Worm (Caenorhabditis elegans): ENCODE measurements around the gene fbxc-52.

The fbxc-52 gene

DNA sequence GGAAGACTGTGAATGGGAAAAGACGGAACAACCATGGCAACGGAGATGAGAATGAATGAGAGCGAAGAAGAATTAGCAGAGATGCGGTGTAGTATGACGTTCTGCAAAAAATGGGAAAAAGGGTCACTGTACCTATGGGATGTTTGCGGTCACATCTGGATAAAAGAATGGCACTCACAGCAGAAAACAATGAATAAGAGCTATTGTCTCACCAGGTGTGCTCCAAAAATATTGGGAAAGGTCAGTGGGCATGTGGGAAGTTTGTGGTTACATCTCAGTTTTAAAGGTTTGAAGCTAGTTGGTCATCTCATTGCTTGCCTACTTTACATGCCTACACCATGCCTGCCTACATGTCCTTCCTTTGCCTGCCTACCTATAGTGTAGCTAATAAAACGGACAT, 33.6 kb downstream of the fbxc-52 start, which contains the start of gene fbxb-91:
TSS of gene fbxb-91 (minus strand) at position 101 of the 400 bp plus-strand sequence.
- no peak for TF ChIP-seq ceh-31 (tag; optimal IDR thresholded peaks at IDR 0.05)
- TF ChIP-seq ceh-22 (tag; optimal IDR thresholded peaks at IDR 0.05) = no peak
- no peak for TF ChIP-seq eyg-1 (tag; optimal IDR thresholded peaks at IDR 0.05)
- TF ChIP-seq tbx-2 (tag; optimal IDR thresholded peaks at IDR 0.05) = no peak
- TF ChIP-seq hlh-15 (tag; optimal IDR thresholded peaks at IDR 0.05) = no peak
- no peak for TF ChIP-seq mec-3 (tag; optimal IDR thresholded peaks at IDR 0.05; ENCODE audit: borderline replicate concordance)
- no peak for TF ChIP-seq unc-3 (GFP tag; conservative IDR thresholded peaks at IDR 0.05)
- TF ChIP-seq unc-3 (tag; optimal IDR thresholded peaks at IDR 0.05) = no peak
- no peak for TF ChIP-seq ceh-9 (tag; optimal IDR thresholded peaks at IDR 0.05)
- no peak for TF ChIP-seq zip-5 (tag; optimal IDR thresholded peaks at IDR 0.05)
- no peak for TF ChIP-seq ceh-18 (tag; optimal IDR thresholded peaks at IDR 0.05)
- no peak for TF ChIP-seq sdc-2 (tag; optimal IDR thresholded peaks at IDR 0.05)
- no peak for TF ChIP-seq ceh-45 (GFP tag; IDR thresholded peaks at IDR 0.05)
- no peak for TF ChIP-seq syd-9 (tag; optimal IDR thresholded peaks at IDR 0.05)
- TF ChIP-seq rnt-1 (tag; optimal IDR thresholded peaks at IDR 0.05) = no peak
- no peak for TF ChIP-seq dmd-4 (tag; optimal IDR thresholded peaks at IDR 0.05; ENCODE audit: borderline replicate concordance)
- no peak for TF ChIP-seq T23F11.4 (GFP tag; optimal IDR thresholded peaks at IDR 0.05)
- no peak for TF ChIP-seq npax-4 (tag; optimal IDR thresholded peaks at IDR 0.05)

DNA sequence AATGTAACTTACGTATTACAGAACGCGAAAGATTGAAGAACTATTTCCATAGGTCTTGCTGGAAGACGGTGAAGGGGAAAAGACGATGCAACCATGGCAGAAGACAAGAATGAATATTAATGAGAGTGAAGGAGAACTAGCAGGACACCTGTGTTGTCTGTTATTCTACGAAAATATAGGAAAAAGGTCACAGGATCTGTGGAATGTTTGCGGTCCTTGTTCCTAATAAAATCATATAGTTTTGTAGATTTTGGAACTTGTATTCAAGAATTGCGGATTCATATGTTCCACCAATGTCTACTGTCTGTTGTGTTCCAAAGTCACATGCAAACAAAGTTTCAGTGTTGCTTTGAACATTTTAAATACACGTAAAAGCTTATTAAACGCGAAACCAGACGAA, 35.1 kb downstream of the fbxc-52 start, which contains the start of gene sdz-11:
TSS of gene sdz-11 (minus strand) at position 101 of the 400 bp plus-strand sequence.
- TF ChIP-seq unc-86 (tag; optimal IDR thresholded peaks at IDR 0.05) = no peak
- TF ChIP-seq fax-1 (tag; optimal IDR thresholded peaks at IDR 0.05) = no peak
- no peak for TF ChIP-seq eyg-1 (tag; optimal IDR thresholded peaks at IDR 0.05)
- no peak for TF ChIP-seq npax-4 (tag; optimal IDR thresholded peaks at IDR 0.05)
- TF ChIP-seq ref-2 (tag; optimal IDR thresholded peaks at IDR 0.05) = no peak
- no peak for TF ChIP-seq ceh-45 (GFP tag; IDR thresholded peaks at IDR 0.05)
- no peak for TF ChIP-seq pqm-1 (tag; optimal IDR thresholded peaks at IDR 0.05)
- no peak for TF ChIP-seq che-1 (tag; optimal IDR thresholded peaks at IDR 0.05)
- no peak for TF ChIP-seq sox-2 (GFP tag; IDR thresholded peaks at IDR 0.05)
- TF ChIP-seq gmeb-2 (tag; optimal IDR thresholded peaks at IDR 0.05) = no peak
- no peak for TF ChIP-seq dve-1 (tag; optimal IDR thresholded peaks at IDR 0.05)
- no peak for TF ChIP-seq sox-4 (tag; optimal IDR thresholded peaks at IDR 0.05)
- no peak for TF ChIP-seq hlh-8 (tag; optimal IDR thresholded peaks at IDR 0.05)
- TF ChIP-seq nhr-11 (tag; optimal IDR thresholded peaks at IDR 0.05) = no peak
- no peak for TF ChIP-seq pag-3 (tag; optimal IDR thresholded peaks at IDR 0.05; ENCODE audit: borderline replicate concordance)
- TF ChIP-seq elt-2 (tag; optimal IDR thresholded peaks at IDR 0.05) = no peak

DNA sequence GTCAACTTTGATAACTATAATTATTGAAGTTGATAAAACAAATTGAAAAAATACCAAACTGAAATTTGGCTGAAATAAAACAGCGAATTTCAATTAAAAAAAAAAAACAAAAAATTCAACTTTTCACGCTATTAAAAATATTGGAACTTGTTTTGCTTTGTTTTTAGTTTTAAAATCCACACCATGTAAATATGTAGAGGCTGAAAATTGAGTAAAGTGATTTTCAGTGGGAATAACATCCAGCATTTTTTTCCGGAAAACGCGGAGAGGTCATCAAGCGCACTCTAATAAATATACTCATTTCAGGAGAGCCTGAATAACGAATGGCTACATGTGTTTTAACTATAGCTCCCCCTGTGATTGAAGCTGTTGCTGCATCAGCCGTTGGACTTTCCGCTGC, 36.5 kb downstream of the fbxc-52 start, which contains the start of gene rcd-1:
TSS of gene rcd-1 (plus strand) at position 301 of the 400 bp plus-strand sequence.
- TF ChIP-seq ceh-22 (tag; optimal IDR thresholded peaks at IDR 0.05) (no peak), unc-42 (tag; optimal IDR thresholded peaks at IDR 0.05) (no peak), pat-9 (tag; optimal IDR thresholded peaks at IDR 0.05) (no peak), nfya-1 (tag; optimal IDR thresholded peaks at IDR 0.05) (no peak), elt-4 (tag; optimal IDR thresholded peaks at IDR 0.05) (no peak), hlh-30 (tag; optimal IDR thresholded peaks at IDR 0.05; ENCODE audit: insufficient read depth) (no peak), dve-1 (tag; optimal IDR thresholded peaks at IDR 0.05) (no peak), pag-3 (tag; optimal IDR thresholded peaks at IDR 0.05; ENCODE audit: borderline replicate concordance) (no peak), sox-2 (GFP tag; IDR thresholded peaks at IDR 0.05) (no peak), madf-2 (tag; optimal IDR thresholded peaks at IDR 0.05) (no peak), rnt-1 (tag; optimal IDR thresholded peaks at IDR 0.05) (no peak), ceh-9 (tag; optimal IDR thresholded peaks at IDR 0.05) (no peak), mec-3 (tag; optimal IDR thresholded peaks at IDR 0.05; ENCODE audit: borderline replicate concordance) (no peak), pha-4 (tag; optimal IDR thresholded peaks at IDR 0.05) (no peak), sdc-2 (tag; optimal IDR thresholded peaks at IDR 0.05) (no peak), ceh-19 (GFP tag; optimal IDR thresholded peaks at IDR 0.05) (no peak), hlh-6 (tag; optimal IDR thresholded peaks at IDR 0.05) (no peak), lim-6 (tag; optimal IDR thresholded peaks at IDR 0.05) (no peak)

Measured in whole organism, late embryonic.